Fruit fly (Drosophila melanogaster) whole organism, embryonic: ENCODE measurements around the gene Obp99d.

Experiments
- Ada2b ChIP-seq: fragments of 200-800 bp; sonication (Bioruptor generic); IDR thresholded peaks from 2 replicates; pipeline ENCODE4 v1.3.6; 2022; ENCODE audit warnings: missing biosample characterization, missing genetic modification characterization
- CG10543 ChIP-seq: fragments of 200-800 bp; sonication (Bioruptor generic); optimal IDR thresholded peaks from 3 replicates; lab custom pipeline; 2017; ENCODE audit warnings: missing biosample characterization, mild to moderate bottlenecking, missing genetic modification characterization, moderate library complexity
- CG11247 ChIP-seq: fragments of 200-800 bp; sonication (Bioruptor generic); IDR thresholded peaks from 2 replicates; pipeline ENCODE4 v1.3.6; 2022; ENCODE audit warnings: missing biosample characterization, missing genetic modification characterization
- CG11560 ChIP-seq: fragments of 200-800 bp; sonication (Bioruptor generic); IDR thresholded peaks from 3 replicates; pipeline ENCODE4 v1.3.6; 2022; ENCODE audit warnings: missing biosample characterization, missing genetic modification characterization
- CG13296 ChIP-seq: fragments of 200-800 bp; sonication (Bioruptor generic); optimal IDR thresholded peaks from 3 replicates; lab custom pipeline; 2018; ENCODE audit warnings: missing biosample characterization, mild to moderate bottlenecking, missing genetic modification characterization
- CG13624 ChIP-seq: fragments of 200-800 bp; sonication (Bioruptor generic); optimal IDR thresholded peaks from 2 replicates; lab custom pipeline; 2016; ENCODE audit warnings: missing biosample characterization, missing genetic modification characterization
- CG1647 ChIP-seq: fragments of 200-800 bp; sonication (Bioruptor generic); optimal IDR thresholded peaks from 3 replicates; lab custom pipeline; 2016; ENCODE audit warnings: missing biosample characterization, missing genetic modification characterization
- CG16815 ChIP-seq: fragments of 200-800 bp; sonication (Bioruptor generic); optimal IDR thresholded peaks from 3 replicates; lab custom pipeline; 2017; ENCODE audit warnings: missing biosample characterization, mild to moderate bottlenecking, missing genetic modification characterization
- CG18476 ChIP-seq: fragments of 200-800 bp; sonication (Bioruptor generic); optimal IDR thresholded peaks from 2 replicates; lab custom pipeline; 2016; ENCODE audit warnings: missing biosample characterization, mild to moderate bottlenecking, missing genetic modification characterization
- CG33557 ChIP-seq: fragments of 200-800 bp; sonication (Bioruptor generic); optimal IDR thresholded peaks from 2 replicates; lab custom pipeline; 2019; ENCODE audit warnings: missing biosample characterization, mild to moderate bottlenecking, missing genetic modification characterization, moderate library complexity
- CG4360 ChIP-seq: fragments of 200-800 bp; sonication (Bioruptor generic); IDR thresholded peaks from 2 replicates; pipeline ENCODE4 v1.3.6; 2022; ENCODE audit warnings: missing biosample characterization, missing genetic modification characterization
- CG4617 ChIP-seq: fragments of 200-800 bp; sonication (Bioruptor generic); optimal IDR thresholded peaks from 3 replicates; lab custom pipeline; 2016; ENCODE audit warnings: missing biosample characterization, missing genetic modification characterization, borderline replicate concordance
- CG6175 ChIP-seq: fragments of 200-800 bp; sonication (Bioruptor generic); IDR thresholded peaks from 3 replicates; pipeline ENCODE4 v1.3.6; 2022; ENCODE audit warnings: missing biosample characterization, missing genetic modification characterization
- CG6254 ChIP-seq: fragments of 200-800 bp; sonication (Bioruptor generic); optimal IDR thresholded peaks from 3 replicates; lab custom pipeline; 2017; ENCODE audit warnings: mild to moderate bottlenecking, missing biosample characterization, missing genetic modification reagents, missing genetic modification characterization
- CG6654 ChIP-seq: fragments of 200-800 bp; sonication (Bioruptor generic); optimal IDR thresholded peaks from 2 replicates; lab custom pipeline; 2017; ENCODE audit warnings: missing biosample characterization, mild to moderate bottlenecking, missing genetic modification characterization
- CG8388 ChIP-seq: fragments of 200-800 bp; sonication (Bioruptor generic); optimal IDR thresholded peaks from 2 replicates; lab custom pipeline; 2019; ENCODE audit warnings: missing biosample characterization, mild to moderate bottlenecking, missing genetic modification characterization, moderate library complexity
- CG9215 ChIP-seq: fragments of 200-800 bp; sonication (Bioruptor generic); IDR thresholded peaks from 2 replicates; pipeline ENCODE4 v1.3.6; 2022; ENCODE audit warnings: missing biosample characterization, missing genetic modification characterization
- Dll ChIP-seq: fragments of 200-800 bp; sonication (Bioruptor generic); IDR thresholded peaks from 4 replicates; pipeline ENCODE4 v1.3.6; 2022; ENCODE audit warnings: missing biosample characterization, missing genetic modification characterization; ENCODE audit not compliant: partially characterized antibody
- Gsc ChIP-seq: fragments of 200-800 bp; sonication (Bioruptor generic); IDR thresholded peaks from 2 replicates; pipeline ENCODE4 v1.3.6; 2022; ENCODE audit warnings: missing biosample characterization, missing genetic modification characterization
- MTF-1 ChIP-seq: fragments of 200-800 bp; sonication (Bioruptor generic); optimal IDR thresholded peaks from 2 replicates; lab custom pipeline; 2018; ENCODE audit warnings: missing biosample characterization, mild to moderate bottlenecking, missing genetic modification characterization, borderline replicate concordance
- Opbp ChIP-seq: fragments of 200-800 bp; sonication (Bioruptor generic); IDR thresholded peaks from 3 replicates; pipeline ENCODE4 v1.3.6; 2022; ENCODE audit warnings: missing biosample characterization, missing genetic modification characterization; ENCODE audit not compliant: partially characterized antibody
- Ptx1 ChIP-seq: fragments of 200-800 bp; sonication (Bioruptor generic); IDR thresholded peaks from 2 replicates; pipeline ENCODE4 v1.3.6; 2022; ENCODE audit warnings: missing biosample characterization, missing genetic modification characterization
- Ravus ChIP-seq: fragments of 200-800 bp; sonication (Bioruptor generic); IDR thresholded peaks from 2 replicates; pipeline ENCODE4 v1.3.6; 2022; ENCODE audit warnings: missing biosample characterization, missing genetic modification characterization
- Scr ChIP-seq: fragments of 200-800 bp; sonication (Bioruptor generic); IDR thresholded peaks from 2 replicates; pipeline ENCODE4 v1.3.6; 2022; ENCODE audit warnings: missing biosample characterization, missing genetic modification characterization; ENCODE audit not compliant: partially characterized antibody
- TFAM ChIP-seq: fragments of 200-800 bp; sonication (Bioruptor generic); optimal IDR thresholded peaks from 2 replicates; lab custom pipeline; 2017; ENCODE audit warnings: missing biosample characterization, missing genetic modification characterization, inconsistent platforms
- Vsx1 ChIP-seq: fragments of 200-800 bp; sonication (Bioruptor generic); optimal IDR thresholded peaks from 2 replicates; lab custom pipeline; 2017; ENCODE audit warnings: missing biosample characterization, mild to moderate bottlenecking, missing genetic modification characterization, missing genetic modification reagents
- bcd ChIP-seq: fragments of 200-800 bp; sonication (Bioruptor generic); optimal IDR thresholded peaks from 2 replicates; lab custom pipeline; 2017; ENCODE audit warnings: missing biosample characterization, mild to moderate bottlenecking, missing genetic modification characterization
- btn ChIP-seq: fragments of 200-800 bp; sonication (Bioruptor generic); optimal IDR thresholded peaks from 2 replicates; lab custom pipeline; 2016; ENCODE audit warnings: missing biosample characterization, missing genetic modification characterization
- eve ChIP-seq, 2 experiments: fragments of >200 bp; optimal IDR thresholded peaks; 2 replicates each; lab custom pipeline; 2017; ENCODE audit warnings: missing biosample characterization in 2 of 2, missing genetic modification characterization in 2 of 2
- fd96Cb ChIP-seq: fragments of 200-800 bp; sonication (Bioruptor generic); optimal IDR thresholded peaks from 2 replicates; lab custom pipeline; 2018; ENCODE audit warnings: missing biosample characterization, mild to moderate bottlenecking, missing genetic modification characterization, moderate library complexity
- fu2 ChIP-seq: fragments of 200-800 bp; sonication (Bioruptor generic); optimal IDR thresholded peaks from 2 replicates; lab custom pipeline; 2016; ENCODE audit warnings: missing biosample characterization, missing genetic modification characterization
- gce ChIP-seq: fragments of 200-800 bp; sonication (Bioruptor generic); IDR thresholded peaks from 3 replicates; pipeline ENCODE4 v1.3.6; 2022; ENCODE audit warnings: missing biosample characterization, missing genetic modification characterization
- gro ChIP-seq: fragments of 200-800 bp; sonication (Bioruptor generic); optimal IDR thresholded peaks from 2 replicates; lab custom pipeline; 2016; ENCODE audit warnings: missing biosample characterization, missing genetic modification characterization
- hb ChIP-seq: fragments of 200-800 bp; sonication (Bioruptor generic); IDR thresholded peaks from 3 replicates; pipeline ENCODE4 v1.3.6; 2022; ENCODE audit warnings: missing biosample characterization, missing genetic modification characterization; ENCODE audit not compliant: partially characterized antibody
- ind ChIP-seq: fragments of 200-800 bp; sonication (Bioruptor generic); optimal IDR thresholded peaks from 3 replicates; lab custom pipeline; 2016; ENCODE audit warnings: missing biosample characterization, missing genetic modification characterization
- klu ChIP-seq: fragments of 200-800 bp; sonication (Bioruptor generic); IDR thresholded peaks from 2 replicates; pipeline ENCODE4 v1.3.6; 2022; ENCODE audit warnings: missing biosample characterization, missing genetic modification characterization
- onecut ChIP-seq: fragments of 200-800 bp; sonication (Bioruptor generic); IDR thresholded peaks from 2 replicates; pipeline ENCODE4 v1.3.6; 2022; ENCODE audit warnings: missing biosample characterization, missing genetic modification characterization
- pb ChIP-seq: fragments of 200-800 bp; sonication (Bioruptor generic); optimal IDR thresholded peaks from 3 replicates; lab custom pipeline; 2016; ENCODE audit warnings: missing biosample characterization, missing genetic modification characterization
- repo ChIP-seq: fragments of 200-800 bp; sonication (Bioruptor generic); optimal IDR thresholded peaks from 2 replicates; lab custom pipeline; 2016; ENCODE audit warnings: missing biosample characterization, missing genetic modification characterization
- run ChIP-seq: fragments of 200-800 bp; sonication (Bioruptor generic); optimal IDR thresholded peaks from 3 replicates; lab custom pipeline; 2018; ENCODE audit warnings: missing biosample characterization, mild to moderate bottlenecking, missing genetic modification characterization
- sens ChIP-seq: fragments of 200-800 bp; sonication (Bioruptor generic); peaks from one replicate; lab custom pipeline; 2016; ENCODE audit warnings: missing biosample characterization, missing genetic modification characterization
- slp2 ChIP-seq: fragments of 200-800 bp; sonication (Bioruptor generic); optimal IDR thresholded peaks from 2 replicates; lab custom pipeline; 2016; ENCODE audit warnings: missing biosample characterization, missing genetic modification characterization
- vvl ChIP-seq: fragments of 200-800 bp; sonication (Bioruptor generic); IDR thresholded peaks from 2 replicates; pipeline ENCODE4 v1.3.6; 2022; ENCODE audit warnings: missing biosample characterization, missing genetic modification characterization

The Obp99d gene

dm6 chr3R:29716782-29717317, 2.5 kb downstream of the Obp99d start, which contains the start of gene Obp99b (continued):
- TF ChIP-seq CG10543 (GFP tag; lab: Kevin White, UChicago) (peak; percentile 63), repo (GFP tag; lab: Kevin White, UChicago) (peak; percentile 75), hb (GFP tag; lab: Robert Waterston, UW) (no peak), Scr (no peak), Ravus (GFP tag; lab: Robert Waterston, UW) (peak; percentile 2; the same call in 1 of the 2 replicates), CG6254 (GFP tag; lab: Kevin White, UChicago) (peak; percentile 91), CG8388 (GFP tag; lab: Kevin White, UChicago) (peak; percentile 53), CG4360 (GFP tag; lab: Robert Waterston, UW) (no peak), btn (peak; percentile 83), gce (GFP tag; lab: Robert Waterston, UW) (peak; percentile 91), sens (GFP tag; lab: Kevin White, UChicago) (peak; percentile 98), Ada2b (GFP tag; lab: Robert Waterston, UW) (peak; percentile 61), klu (GFP tag; lab: Robert Waterston, UW) (no peak), CG13296 (GFP tag; lab: Kevin White, UChicago) (peak; percentile 75), CG4617 (GFP tag; lab: Kevin White, UChicago) (peak; percentile 27), CG33557 (GFP tag; lab: Kevin White, UChicago) (peak; percentile 77), onecut (GFP tag; lab: Robert Waterston, UW) (peak; percentile 92), CG6654 (GFP tag; lab: Kevin White, UChicago) (peak; percentile 73), CG11560 (tag; lab: Robert Waterston, UW) (0 out of 3 replicates have a peak, but pooled peaks have one; percentile 54), CG1647 (GFP tag; lab: Kevin White, UChicago) (peak; percentile 8), eve (GFP tag; optimal IDR thresholded peaks at IDR 0.05; lab: Kevin White, UChicago) (no peak), Gsc (GFP tag; lab: Robert Waterston, UW) (no peak), TFAM (GFP tag; lab: Kevin White, UChicago) (peak; percentile 51), pb (GFP tag; lab: Kevin White, UChicago) (peak; percentile 94), Dll (GFP tag; lab: Robert Waterston, UW) (no peak), CG9215 (GFP tag; lab: Robert Waterston, UW) (peak; percentile 49), CG16815 (GFP tag; lab: Kevin White, UChicago) (peak; percentile 58), Vsx1 (GFP tag; lab: Kevin White, UChicago) (peak; percentile 69), Opbp (GFP tag; lab: Robert Waterston, UW) (no peak), ind (GFP tag; lab: Kevin White, UChicago) (peak; percentile 76), slp2 (GFP tag; lab: Kevin White, UChicago) (peak; percentile 79), CG11247 (GFP tag; lab: Robert Waterston, UW) (peak; percentile 87), CG13624 (GFP tag; lab: Kevin White, UChicago) (peak; percentile 73), CG6175 (GFP tag; lab: Robert Waterston, UW) (peak; percentile 68; the same call in 2 of the 3 replicates), bcd (GFP tag; lab: Kevin White, UChicago) (peak; percentile 79), CG18476 (GFP tag; lab: Kevin White, UChicago) (peak; percentile 47), fd96Cb (peak; percentile 47), MTF-1 (GFP tag; lab: Kevin White, UChicago) (peak; percentile 93), fu2 (GFP tag; lab: Kevin White, UChicago) (peak; percentile 13), run (tag; lab: Kevin White, UChicago) (no peak), gro (no peak), vvl (GFP tag; lab: Robert Waterston, UW) (peak; percentile 89), Ptx1 (GFP tag; lab: Robert Waterston, UW) (peak; percentile 72)
